Worm (Caenorhabditis elegans): ENCODE data around the gene Y32B12B.1.
"Not testable (repeated sequence)": the region's sequence is repeated elsewhere in the genome, so short reads cannot be mapped to it uniquely, and the experiment has no call there.

Gene Y32B12B.1

ce11 chrV:16508667-16509066 lies 28.1 kb upstream of the Y32B12B.1 start, which contains the start of gene srr-3:
Gene srr-3 (minus strand): TSS chrV:16508767.
- TF ChIP-seq T07F8.4 (tag; optimal IDR thresholded peaks at IDR 0.05) (no peak), unc-62 (GFP tag; optimal IDR thresholded peaks at IDR 0.05) (no peak), snpc-1.3 (tag; optimal IDR thresholded peaks at IDR 0.05; ENCODE audit: insufficient read depth) (no peak), let-607 (tag; optimal IDR thresholded peaks at IDR 0.05) (no peak), K12H6.12 (tag; optimal IDR thresholded peaks at IDR 0.05) (no peak), F22D6.2 (tag; optimal IDR thresholded peaks at IDR 0.05) (no peak)

- TF ChIP-seq nfyb-1 (GFP tag; IDR thresholded peaks at IDR 0.05); let-526 (GFP tag; IDR thresholded peaks at IDR 0.05); lsy-27 (tag; optimal IDR thresholded peaks at IDR 0.05; ENCODE audit: borderline replicate concordance, insufficient read depth): not testable (repeated sequence)
These were observed 21.7 kb upstream of the Y32B12B.1 start, which contains the start of gene F36D3.5 for ce11 chrV:16515140-16515539. Gene F36D3.5 (minus strand): TSS chrV:16515240.

ce11 chrV:16517619-16518018 lies 19.2 kb upstream of the Y32B12B.1 start, which contains the start of gene F36D3.4:
Gene F36D3.4 (minus strand): TSS chrV:16517719.
- TF ChIP-seq snpc-1.3 (tag; optimal IDR thresholded peaks at IDR 0.05; ENCODE audit: insufficient read depth) (no peak), let-526 (GFP tag; IDR thresholded peaks at IDR 0.05) (no peak), ekl-4 (GFP tag; IDR thresholded peaks at IDR 0.05) (no peak)

ce11 chrV:16522242-16522641 lies 14.6 kb upstream of the Y32B12B.1 start, which contains the start of gene srw-34:
Gene srw-34 (minus strand): TSS chrV:16522342.
- TF ChIP-seq ztf-26 (tag; optimal IDR thresholded peaks at IDR 0.05) (no peak), B0035.1 (tag; optimal IDR thresholded peaks at IDR 0.05) (no peak), tbp1 (GFP tag; optimal IDR thresholded peaks at IDR 0.05) (no peak), ekl-4 (GFP tag; IDR thresholded peaks at IDR 0.05) (no peak), lin-54 (GFP tag; optimal IDR thresholded peaks at IDR 0.05) (no peak), K11D2.4 (GFP tag; IDR thresholded peaks at IDR 0.05) (no peak), ccch-3 (GFP tag; optimal IDR thresholded peaks at IDR 0.05) (no peak), let-526 (GFP tag; IDR thresholded peaks at IDR 0.05) (no peak), egl-18 (GFP tag; IDR thresholded peaks at IDR 0.05) (no peak), die-1 (tag; optimal IDR thresholded peaks at IDR 0.05) (no peak)

ce11 chrV:16526858-16527257 lies 9.9 kb upstream of the Y32B12B.1 start, which contains the start of gene F36D3.8:
Gene F36D3.8 (plus strand): TSS chrV:16527158.
- no peak for TF ChIP-seq fkh-3 (tag; optimal IDR thresholded peaks at IDR 0.05)
- TF ChIP-seq C06A6.2 (GFP tag; conservative IDR thresholded peaks at IDR 0.05): no peak
- no peak for TF ChIP-seq B0336.3 (GFP tag; IDR thresholded peaks at IDR 0.05)
- TF ChIP-seq lag-1 (GFP tag; IDR thresholded peaks at IDR 0.05): no peak
- no peak for TF ChIP-seq cebp-2 (GFP tag; IDR thresholded peaks at IDR 0.05)
- TF ChIP-seq F22D6.2 (tag; optimal IDR thresholded peaks at IDR 0.05): no peak
- no peak for TF ChIP-seq egl-44 (GFP tag; IDR thresholded peaks at IDR 0.05)
- no peak for TF ChIP-seq nfyb-1 (GFP tag; IDR thresholded peaks at IDR 0.05)
- no peak for TF ChIP-seq bed-1 (GFP tag; IDR thresholded peaks at IDR 0.05)
- no peak for TF ChIP-seq snpc-1.1 (tag; optimal IDR thresholded peaks at IDR 0.05; ENCODE audit: insufficient read depth)
- no peak for TF ChIP-seq rcor-1 (GFP tag; IDR thresholded peaks at IDR 0.05)
- TF ChIP-seq akir-1 (GFP tag; optimal IDR thresholded peaks at IDR 0.05): no peak
- no peak for TF ChIP-seq ceh-40 (GFP tag; IDR thresholded peaks at IDR 0.05)
- TF ChIP-seq zfh-2 (GFP tag; conservative IDR thresholded peaks at IDR 0.05): no peak
